Worm (Caenorhabditis elegans): ENCODE data around the gene dpr-1.

dpr-1 gene

DNA sequence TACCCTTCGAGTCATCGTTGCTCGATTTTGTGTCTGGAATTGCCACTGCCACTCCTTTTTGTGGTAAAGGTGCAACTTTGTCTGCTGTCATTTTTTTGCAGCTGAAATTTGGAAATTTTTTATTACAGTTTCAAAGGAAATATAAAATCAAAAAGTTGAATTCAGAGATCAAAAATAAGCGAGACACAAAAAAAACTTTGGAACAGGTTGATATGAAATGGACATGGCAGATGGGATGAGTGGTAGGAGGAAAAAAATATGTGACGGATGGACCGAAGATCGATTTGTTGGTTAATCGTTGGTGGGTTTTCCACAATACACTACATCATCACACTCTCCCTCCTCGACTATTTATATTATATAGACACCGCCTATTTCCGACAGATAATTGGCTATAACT lies 7.4 kb downstream of the dpr-1 start, which contains the start of gene R10D12.1:
TSS of gene R10D12.1 (minus strand) at position 101 of the 400 bp plus-strand sequence.
- no peak for TF ChIP-seq blmp-1 (tag; optimal IDR thresholded peaks at IDR 0.05)
- no peak for TF ChIP-seq ceh-83 (GFP tag; optimal IDR thresholded peaks at IDR 0.05)
- no peak for TF ChIP-seq zip-8 (tag; optimal IDR thresholded peaks at IDR 0.05)
- TF ChIP-seq ceh-39 (tag; optimal IDR thresholded peaks at IDR 0.05) = no peak
- no peak for TF ChIP-seq mls-2 (tag; optimal IDR thresholded peaks at IDR 0.05)
- no peak for TF ChIP-seq snpc-4 (tag; optimal IDR thresholded peaks at IDR 0.05)
- TF ChIP-seq ceh-43 (GFP tag; optimal IDR thresholded peaks at IDR 0.05) = no peak
- TF ChIP-seq tbx-8 (GFP tag; optimal IDR thresholded peaks at IDR 0.05) = no peak

DNA sequence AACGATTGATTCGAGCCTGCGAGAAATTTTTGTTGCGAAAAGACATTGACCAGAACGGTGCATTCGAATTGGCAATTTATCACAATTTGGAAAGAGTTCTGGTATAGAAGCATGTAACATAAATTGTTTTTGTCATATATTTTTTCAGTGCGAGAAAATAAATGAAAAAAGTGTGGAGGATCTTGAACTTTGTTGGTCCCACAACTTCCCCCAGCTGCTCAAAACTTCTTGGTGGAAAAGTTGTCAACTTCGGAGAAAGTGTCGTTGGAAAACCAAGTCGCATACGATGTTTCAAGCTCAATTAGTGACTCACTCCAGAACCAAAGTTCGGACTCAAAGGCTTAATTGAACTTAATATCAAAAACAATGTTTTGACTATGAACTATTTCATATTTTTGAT lies 10.0 kb downstream of the dpr-1 start:
- TF ChIP-seq unc-39 (tag; optimal IDR thresholded peaks at IDR 0.05) (no peak), lin-32 (GFP tag; optimal IDR thresholded peaks at IDR 0.05) (no peak), sem-2 (GFP tag; optimal IDR thresholded peaks at IDR 0.05) (no peak), mep-1 (tag; optimal IDR thresholded peaks at IDR 0.05) (no peak), flh-1 (GFP tag; optimal IDR thresholded peaks at IDR 0.05) (no peak), ztf-11 (tag; optimal IDR thresholded peaks at IDR 0.05) (no peak), nhr-76 (tag; optimal IDR thresholded peaks at IDR 0.05) (no peak), ceh-43 (GFP tag; optimal IDR thresholded peaks at IDR 0.05) (no peak), elt-1 (tag; optimal IDR thresholded peaks at IDR 0.05; ENCODE audit: borderline replicate concordance, insufficient read depth) (no peak), ces-1 (GFP tag; optimal IDR thresholded peaks at IDR 0.05) (no peak), unc-62 (GFP tag; optimal IDR thresholded peaks at IDR 0.05) (no peak), pha-4 (tag; optimal IDR thresholded peaks at IDR 0.05) (no peak)

DNA sequence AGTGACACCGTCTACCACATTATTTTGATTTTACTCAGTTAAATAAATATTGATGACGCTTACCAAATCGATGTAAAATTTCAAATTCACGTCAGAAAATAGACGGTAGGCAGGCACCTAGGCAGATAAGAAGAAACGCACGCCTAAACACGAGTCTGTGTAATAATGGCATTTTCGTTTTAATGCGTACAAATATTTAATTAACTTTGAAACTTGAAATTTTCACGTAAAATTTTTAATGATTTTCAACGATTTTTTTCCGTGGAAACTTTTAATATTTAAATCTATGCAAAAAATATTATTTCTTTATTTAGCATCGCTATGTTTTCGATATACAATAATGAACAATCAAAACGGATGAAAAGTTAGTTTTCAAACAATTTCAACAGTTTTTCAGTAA lies 10.8 kb downstream of the dpr-1 start, which contains the start of gene C06B3.16:
TSS of gene C06B3.16 (plus strand) at position 301 of the 400 bp plus-strand sequence.
- no peak for TF ChIP-seq blmp-1 (tag; optimal IDR thresholded peaks at IDR 0.05)
- no peak for TF ChIP-seq M03D4.4 (tag; optimal IDR thresholded peaks at IDR 0.05)
- TF ChIP-seq ham-2 (GFP tag; optimal IDR thresholded peaks at IDR 0.05) = no peak

DNA sequence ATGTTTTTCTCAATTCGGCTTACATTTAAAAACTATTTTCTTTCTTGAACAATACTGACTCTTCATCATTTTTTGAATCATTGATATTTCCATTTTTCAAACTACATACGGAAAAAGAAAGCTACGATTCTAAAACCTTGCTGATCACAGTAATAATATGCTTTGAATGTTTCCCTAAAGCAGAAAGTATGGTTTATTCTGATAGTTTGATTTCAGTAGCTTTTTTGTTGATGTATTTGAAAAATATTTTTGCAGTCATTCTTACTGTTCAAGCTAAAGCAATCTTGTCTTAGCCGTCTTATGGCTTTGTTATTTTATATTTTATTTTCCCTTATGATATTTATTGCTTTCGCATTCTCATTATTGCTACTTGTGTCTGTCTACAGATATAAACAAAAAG lies 12.5 kb downstream of the dpr-1 start, which contains the start of gene srxa-13:
TSS of gene srxa-13 (plus strand) at position 301 of the 400 bp plus-strand sequence.
- TF ChIP-seq nhr-76 (tag; optimal IDR thresholded peaks at IDR 0.05) (no peak), sem-2 (GFP tag; optimal IDR thresholded peaks at IDR 0.05) (no peak), bed-3 (GFP tag; optimal IDR thresholded peaks at IDR 0.05) (no peak), mls-2 (tag; optimal IDR thresholded peaks at IDR 0.05) (no peak)

DNA sequence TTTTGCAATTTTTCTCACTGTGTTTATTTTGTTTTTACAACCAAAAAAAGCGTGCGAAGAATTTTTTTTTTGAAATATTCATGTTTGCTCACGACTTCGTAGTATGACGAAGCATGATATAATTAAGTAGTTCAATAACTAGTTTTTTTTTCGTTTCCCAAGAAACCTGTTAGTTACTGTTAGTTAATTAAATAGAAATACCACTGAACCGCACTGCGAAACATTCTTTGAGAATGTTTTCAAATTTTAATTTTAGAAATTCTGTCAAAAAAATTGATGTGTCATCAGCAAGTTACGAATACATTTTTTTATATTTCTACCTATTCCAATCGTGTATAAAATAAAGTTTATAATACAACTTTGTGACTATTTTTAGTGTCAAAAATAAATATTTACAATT lies 15.6 kb downstream of the dpr-1 start, which contains the start of gene srxa-12:
TSS of gene srxa-12 (plus strand) at position 301 of the 400 bp plus-strand sequence.
- TF ChIP-seq bed-3 (GFP tag; optimal IDR thresholded peaks at IDR 0.05) (no peak), unc-120 (tag; optimal IDR thresholded peaks at IDR 0.05; ENCODE audit: poor library complexity, severe bottlenecking) (no peak), sem-2 (GFP tag; optimal IDR thresholded peaks at IDR 0.05) (no peak), mls-2 (tag; optimal IDR thresholded peaks at IDR 0.05) (no peak), sptf-1 (tag; optimal IDR thresholded peaks at IDR 0.05) (no peak)

DNA sequence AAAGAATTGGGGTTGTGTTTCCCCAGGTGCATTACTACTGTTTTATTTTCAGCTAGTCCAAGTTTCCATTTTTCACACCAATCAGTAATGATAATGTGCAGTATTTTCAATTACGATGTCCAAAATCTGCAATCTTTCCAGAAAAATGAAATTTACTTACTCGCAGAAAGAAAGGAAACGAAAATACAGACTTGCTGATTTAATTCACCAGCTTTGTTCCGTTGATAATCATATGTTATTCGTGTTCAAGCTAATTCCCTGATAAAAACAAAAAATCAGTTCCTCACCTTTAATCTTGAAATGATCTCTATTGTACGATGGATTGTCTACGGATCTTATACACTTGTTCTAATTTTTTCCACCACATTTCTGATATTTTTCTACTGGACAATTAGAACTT lies 18.1 kb downstream of the dpr-1 start, which contains the start of gene srxa-11:
TSS of gene srxa-11 (plus strand) at position 301 of the 400 bp plus-strand sequence.
- TF ChIP-seq nhr-237 (tag; optimal IDR thresholded peaks at IDR 0.05) = no peak
- TF ChIP-seq lin-32 (GFP tag; optimal IDR thresholded peaks at IDR 0.05) = no peak
- TF ChIP-seq ztf-11 (tag; optimal IDR thresholded peaks at IDR 0.05) = no peak
- TF ChIP-seq mep-1 (tag; optimal IDR thresholded peaks at IDR 0.05) = no peak
- no peak for TF ChIP-seq ceh-43 (GFP tag; optimal IDR thresholded peaks at IDR 0.05)
- TF ChIP-seq cnd-1 (tag; optimal IDR thresholded peaks at IDR 0.05) = no peak
- TF ChIP-seq mls-2 (tag; optimal IDR thresholded peaks at IDR 0.05) = no peak
- TF ChIP-seq unc-120 (tag; optimal IDR thresholded peaks at IDR 0.05; ENCODE audit: poor library complexity, severe bottlenecking) = no peak
- no peak for TF ChIP-seq M03D4.4 (tag; optimal IDR thresholded peaks at IDR 0.05)
- no peak for TF ChIP-seq drap-1 (GFP tag; optimal IDR thresholded peaks at IDR 0.05)
- TF ChIP-seq lsy-2 (tag; optimal IDR thresholded peaks at IDR 0.05) = no peak
- TF ChIP-seq nhr-2 (tag; optimal IDR thresholded peaks at IDR 0.05) = no peak
- TF ChIP-seq nhr-28 (tag; optimal IDR thresholded peaks at IDR 0.05) = no peak
- TF ChIP-seq unc-39 (tag; optimal IDR thresholded peaks at IDR 0.05) = no peak
- no peak for TF ChIP-seq flh-1 (GFP tag; optimal IDR thresholded peaks at IDR 0.05)
- no peak for TF ChIP-seq bed-3 (GFP tag; optimal IDR thresholded peaks at IDR 0.05)
- no peak for TF ChIP-seq pha-4 (tag; optimal IDR thresholded peaks at IDR 0.05)
- no peak for TF ChIP-seq snpc-4 (tag; optimal IDR thresholded peaks at IDR 0.05)
- TF ChIP-seq nhr-12 (tag; optimal IDR thresholded peaks at IDR 0.05) = no peak
- TF ChIP-seq tbx-8 (GFP tag; optimal IDR thresholded peaks at IDR 0.05) = no peak
